Fruit fly (Drosophila melanogaster): ENCODE measurements around the gene CG31917.

Gene CG31917

DNA sequence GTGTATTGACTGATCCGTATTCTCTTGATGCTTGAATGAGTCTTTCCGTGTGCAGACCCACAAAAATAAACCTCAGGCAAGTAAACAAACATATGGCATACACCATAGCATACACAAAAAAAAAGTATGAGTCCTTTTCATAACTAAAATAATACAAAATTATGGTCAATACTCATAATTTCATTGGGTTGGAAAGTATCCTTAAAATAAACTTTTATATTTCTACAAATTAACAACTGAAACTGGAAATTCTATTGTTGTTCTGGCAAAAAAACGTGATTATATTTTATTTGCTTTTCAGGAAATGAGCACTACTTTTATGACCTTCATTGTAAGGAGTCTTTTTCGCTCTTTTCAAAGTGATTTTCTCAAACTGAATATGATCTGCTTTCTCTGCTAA lies 31.4 kb upstream of the CG31917 start (continued):
- TF ChIP-seq Mes4 (GFP tag; optimal IDR thresholded peaks at IDR 0.05) (no peak), CG10366 (GFP tag; IDR thresholded peaks at IDR 0.05) (no peak), Nf-YB (GFP tag; optimal IDR thresholded peaks at IDR 0.05) (peak; percentile 1), CG18476 (GFP tag; optimal IDR thresholded peaks at IDR 0.05) (no peak), Hey (tag; optimal IDR thresholded peaks at IDR 0.05) (no peak), Atf6 (GFP tag; IDR thresholded peaks at IDR 0.05) (no peak), CG4360 (GFP tag; IDR thresholded peaks at IDR 0.05) (no peak), CG6683 (GFP tag; optimal IDR thresholded peaks at IDR 0.05) (no peak), yki (optimal IDR thresholded peaks at IDR 0.05) (no peak), Jarid2 (GFP tag; optimal IDR thresholded peaks at IDR 0.05) (no peak), CG17359 (tag; optimal IDR thresholded peaks at IDR 0.05) (peak; percentile 31), CG17612 (GFP tag; IDR thresholded peaks at IDR 0.05) (no peak), sqz (GFP tag; optimal IDR thresholded peaks at IDR 0.05) (no peak), insv (GFP tag; optimal IDR thresholded peaks at IDR 0.05) (no peak), CG17186 (GFP tag; optimal IDR thresholded peaks at IDR 0.05) (no peak), tup (GFP tag; optimal IDR thresholded peaks at IDR 0.05) (no peak), CoRest (tag; optimal IDR thresholded peaks at IDR 0.05) (peak; percentile 54), gem (tag; optimal IDR thresholded peaks at IDR 0.05) (no peak), Drgx (GFP tag; IDR thresholded peaks at IDR 0.05) (no peak), so (GFP tag; IDR thresholded peaks at IDR 0.05) (no peak), aop (GFP tag; IDR thresholded peaks at IDR 0.05) (no peak), CG6689 (GFP tag; IDR thresholded peaks at IDR 0.05) (0 out of 2 replicates have a peak, but pooled peaks have one; percentile 32), chinmo (GFP tag; IDR thresholded peaks at IDR 0.05; ENCODE audit: partially characterized antibody) (no peak), cas (GFP tag; IDR thresholded peaks at IDR 0.05) (no peak), CG9437 (GFP tag; optimal IDR thresholded peaks at IDR 0.05) (no peak), HLH3B (GFP tag; IDR thresholded peaks at IDR 0.05) (no peak), CG16863 (GFP tag; optimal IDR thresholded peaks at IDR 0.05) (peak; percentile 9), CG12219 (GFP tag; optimal IDR thresholded peaks at IDR 0.05) (no peak), CG7928 (GFP tag; optimal IDR thresholded peaks at IDR 0.05) (no peak), Xbp1 (GFP tag; optimal IDR thresholded peaks at IDR 0.05) (no peak), Sry-β (GFP tag; optimal IDR thresholded peaks at IDR 0.05) (no peak), btn (GFP tag; optimal IDR thresholded peaks at IDR 0.05) (no peak), CG8388 (GFP tag; optimal IDR thresholded peaks at IDR 0.05) (peak; percentile 15), Meics (GFP tag; optimal IDR thresholded peaks at IDR 0.05) (no peak), CG4707 (GFP tag; optimal IDR thresholded peaks at IDR 0.05) (no peak), CHES-1-like (GFP tag; optimal IDR thresholded peaks at IDR 0.05) (no peak), CG1792 (GFP tag; optimal IDR thresholded peaks at IDR 0.05) (no peak), pnt (GFP tag; optimal IDR thresholded peaks at IDR 0.05) (no peak), CG8765 (GFP tag; IDR thresholded peaks at IDR 0.05) (no peak), CG10267 (tag; optimal IDR thresholded peaks at IDR 0.05) (peak; percentile 36), Mad (GFP tag; optimal IDR thresholded peaks at IDR 0.05) (no peak), Nf-YA (GFP tag; IDR thresholded peaks at IDR 0.05) (no peak), NfI (GFP tag; optimal IDR thresholded peaks at IDR 0.05) (no peak), Dp (GFP tag; optimal IDR thresholded peaks at IDR 0.05) (no peak), prd (optimal IDR thresholded peaks at IDR 0.05) (no peak), prd (GFP tag; IDR thresholded peaks at IDR 0.05) (peak; percentile 47; the same call in 2 of the 3 replicates), CG17829 (tag; optimal IDR thresholded peaks at IDR 0.05) (peak; percentile 30), CG14050 (GFP tag; IDR thresholded peaks at IDR 0.05) (no peak), CG17361 (GFP tag; IDR thresholded peaks at IDR 0.05) (peak; percentile 53; the same call in 2 of the 3 replicates), ac (GFP tag; optimal IDR thresholded peaks at IDR 0.05) (no peak), pros (GFP tag; optimal IDR thresholded peaks at IDR 0.05) (no peak), maf-S (GFP tag; optimal IDR thresholded peaks at IDR 0.05) (no peak), CG9609 (GFP tag; optimal IDR thresholded peaks at IDR 0.05) (no peak)

All from whole organism, embryonic.